Worm (Caenorhabditis elegans): ENCODE measurements around the gene smf-1.

DNA sequence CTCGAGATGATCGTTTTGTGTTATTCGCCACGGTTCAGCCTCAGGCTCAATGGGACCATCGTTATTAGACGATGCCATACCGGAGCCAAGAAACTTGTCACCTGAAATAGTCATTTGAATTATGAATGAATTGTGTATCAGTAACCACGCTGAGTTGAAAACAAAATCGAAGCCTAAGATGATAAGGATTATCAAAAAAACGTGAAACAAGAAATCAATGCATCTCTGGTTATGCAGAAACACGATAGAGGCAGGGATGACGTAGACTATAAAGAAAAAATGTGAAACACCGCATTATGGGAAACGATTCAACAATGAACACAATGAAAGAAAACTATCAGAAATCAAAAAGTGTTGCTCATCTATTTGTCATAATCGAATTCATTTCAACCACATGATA, at the start of gene smf-1:
- TF ChIP-seq unc-62 (GFP tag; optimal IDR thresholded peaks at IDR 0.05) (no peak), lin-40 (tag; optimal IDR thresholded peaks at IDR 0.05) (no peak), Y95B8A.8 (GFP tag; IDR thresholded peaks at IDR 0.05) (no peak)
